Worm (Caenorhabditis elegans) whole organism, L4 larva: ENCODE results near the gene F53F4.11.

Source experiments
- D1046.2 ChIP-seq: fragments of 200-800 bp; sonication (Bioruptor generic); IDR thresholded peaks from 2 replicates; pipeline ENCODE4 v1.3.6; 2022; ENCODE audit warnings: missing genetic modification characterization, missing compliant biosample characterization
- F44E2.7 ChIP-seq: fragments of 200-800 bp; sonication (Bioruptor generic); IDR thresholded peaks from 2 replicates; pipeline ENCODE4 v2.1.2; 2022; ENCODE audit warnings: missing genetic modification characterization, missing compliant biosample characterization
- T20F7.1 ChIP-seq: fragments of 200-800 bp; sonication (Bioruptor generic); optimal IDR thresholded peaks from 2 replicates; lab custom pipeline; 2018; ENCODE audit warnings: mild to moderate bottlenecking, missing genetic modification characterization, missing compliant biosample characterization
- T26A8.4 ChIP-seq: fragments of 200-800 bp; sonication (Bioruptor generic); IDR thresholded peaks from 2 replicates; pipeline ENCODE4 v1.3.6; 2022; ENCODE audit warnings: missing genetic modification characterization, missing compliant biosample characterization
- Y105C5A.15 ChIP-seq: fragments of 200-800 bp; sonication (Bioruptor generic); IDR thresholded peaks from 2 replicates; pipeline ENCODE4 v1.3.6; 2022; ENCODE audit warnings: missing genetic modification characterization, missing compliant biosample characterization
- Y48G9A.11 ChIP-seq: fragments of 200-800 bp; sonication (Bioruptor generic); IDR thresholded peaks from 2 replicates; pipeline ENCODE4 v1.3.6; 2022; ENCODE audit warnings: missing genetic modification reagents, missing genetic modification characterization, missing compliant biosample characterization
- Y5F2A.4 ChIP-seq: fragments of 200-800 bp; sonication (Bioruptor generic); optimal IDR thresholded peaks from 2 replicates; lab custom pipeline; 2018; ENCODE audit warnings: mild to moderate bottlenecking, missing genetic modification characterization, missing compliant biosample characterization
- Y75B8A.6 ChIP-seq: fragments of 200-800 bp; sonication (Bioruptor generic); IDR thresholded peaks from 2 replicates; pipeline ENCODE4 v1.3.6; 2022; ENCODE audit warnings: missing genetic modification reagents, missing genetic modification characterization, missing compliant biosample characterization
- ZK337.2 ChIP-seq: fragments of 200-800 bp; sonication (Bioruptor generic); IDR thresholded peaks from 2 replicates; pipeline ENCODE4 v1.3.6; 2022; ENCODE audit warnings: missing genetic modification reagents, missing genetic modification characterization, missing compliant biosample characterization
- ZK546.5 ChIP-seq, 2 experiments: sonication (generic microtip); optimal IDR thresholded peaks; 2 replicates each; lab custom pipeline; 2017; ENCODE audit warnings: missing biosample characterization in 2 of 2, missing genetic modification characterization in 2 of 2
- aly-2 ChIP-seq: sonication (generic microtip); optimal IDR thresholded peaks from 2 replicates; lab custom pipeline; 2018; ENCODE audit warnings: missing biosample characterization, missing genetic modification characterization
- ceh-20 ChIP-seq: fragments of 200-800 bp; sonication (Bioruptor generic); IDR thresholded peaks from 2 replicates; pipeline ENCODE4 v1.3.6; 2022; ENCODE audit warnings: missing genetic modification reagents, missing genetic modification characterization, missing compliant biosample characterization
- ceh-62 ChIP-seq: sonication (generic microtip); optimal IDR thresholded peaks from 2 replicates; lab custom pipeline; 2017; ENCODE audit warnings: missing biosample characterization, missing genetic modification characterization
- daf-8 ChIP-seq: fragments of 200-800 bp; sonication (Bioruptor generic); IDR thresholded peaks from 2 replicates; pipeline ENCODE4 v1.3.6; 2022; ENCODE audit warnings: missing genetic modification characterization, missing compliant biosample characterization
- dmd-8 ChIP-seq: fragments of 200-800 bp; sonication (Bioruptor generic); IDR thresholded peaks from 2 replicates; pipeline ENCODE4 v1.3.6; 2022; ENCODE audit warnings: missing genetic modification characterization, missing compliant biosample characterization
- dmd-9 ChIP-seq: fragments of 200-800 bp; sonication (Bioruptor generic); IDR thresholded peaks from 2 replicates; pipeline ENCODE4 v1.3.6; 2022; ENCODE audit warnings: missing genetic modification reagents, missing genetic modification characterization, missing compliant biosample characterization
- dpl-1 ChIP-seq: fragments of 150-350 bp; optimal IDR thresholded peaks from 2 replicates; lab custom pipeline; 2014; ENCODE audit warnings: missing biosample characterization, missing genetic modification reagents, missing genetic modification characterization
- egl-43 ChIP-seq: fragments of 200-800 bp; sonication (Bioruptor generic); IDR thresholded peaks from 2 replicates; pipeline ENCODE4 v1.3.6; 2022; ENCODE audit warnings: missing genetic modification reagents, missing genetic modification characterization, missing compliant biosample characterization
- hif-1 ChIP-seq, 2 experiments: sonication (generic microtip); optimal IDR thresholded peaks; 2 replicates each; lab custom pipeline; 2016 to 2017; ENCODE audit warnings: missing compliant biosample characterization in 2 of 2, missing genetic modification characterization in 2 of 2, missing genetic modification reagents in 2 of 2, missing genotype in 2 of 2, mild to moderate bottlenecking in 1 of 2
- hmg-1.1 ChIP-seq: fragments of 200-800 bp; sonication (Bioruptor generic); IDR thresholded peaks from 2 replicates; pipeline ENCODE4 v1.3.6; 2022; ENCODE audit warnings: missing genetic modification reagents, missing genetic modification characterization, missing compliant biosample characterization
- lin-1 ChIP-seq: fragments of 200-800 bp; sonication (Bioruptor generic); IDR thresholded peaks from 2 replicates; pipeline ENCODE4 v1.3.6; 2022; ENCODE audit warnings: missing genetic modification reagents, missing genetic modification characterization, missing compliant biosample characterization
- lin-13 ChIP-seq: fragments of 150-350 bp; optimal IDR thresholded peaks from 2 replicates; lab custom pipeline; 2014; ENCODE audit warnings: missing biosample characterization, missing genetic modification reagents, missing genetic modification characterization
- lin-29 ChIP-seq: fragments of 200-800 bp; sonication (Bioruptor generic); IDR thresholded peaks from 2 replicates; pipeline ENCODE4 v1.3.6; 2022; ENCODE audit warnings: missing genetic modification reagents, missing genetic modification characterization, missing compliant biosample characterization
- lin-38 ChIP-seq: fragments of 200-800 bp; sonication (Bioruptor generic); IDR thresholded peaks from 2 replicates; pipeline ENCODE4 v1.3.6; 2022; ENCODE audit warnings: missing genetic modification reagents, missing genetic modification characterization, missing compliant biosample characterization
- lir-3 ChIP-seq: sonication (generic microtip); optimal IDR thresholded peaks from 2 replicates; lab custom pipeline; 2016; ENCODE audit warnings: mild to moderate bottlenecking, missing genetic modification characterization, missing compliant biosample characterization
- madf-5 ChIP-seq, 2 experiments: fragments of 200-800 bp; sonication (Bioruptor generic); IDR thresholded peaks; 2 replicates each; pipeline ENCODE4 v1.3.6; 2022; ENCODE audit warnings: missing compliant biosample characterization in 2 of 2, missing genetic modification characterization in 2 of 2
- madf-9 ChIP-seq: fragments of 200-800 bp; sonication (Bioruptor generic); conservative IDR thresholded peaks from 2 replicates; pipeline ENCODE4 v1.3.6; 2022; ENCODE audit warnings: missing genetic modification reagents, missing genetic modification characterization, missing compliant biosample characterization
- mes-2 ChIP-seq: sonication (generic microtip); optimal IDR thresholded peaks from 2 replicates; lab custom pipeline; 2016; ENCODE audit warnings: missing genotype, mild to moderate bottlenecking, missing genetic modification characterization, missing compliant biosample characterization; ENCODE audit not compliant: poor library complexity, severe bottlenecking
- mxl-2 ChIP-seq: fragments of 200-800 bp; sonication (Bioruptor generic); conservative IDR thresholded peaks from 2 replicates; pipeline ENCODE4 v1.3.6; 2022; ENCODE audit warnings: missing genetic modification reagents, missing genetic modification characterization, missing compliant biosample characterization
- nhr-111 ChIP-seq: fragments of 200-800 bp; sonication (Bioruptor generic); optimal IDR thresholded peaks from 2 replicates; lab custom pipeline; 2018; ENCODE audit warnings: mild to moderate bottlenecking, missing genetic modification characterization, missing compliant biosample characterization
- nhr-25 ChIP-seq: sonication (generic microtip); optimal IDR thresholded peaks from 2 replicates; lab custom pipeline; 2017; ENCODE audit warnings: missing genetic modification characterization, mild to moderate bottlenecking, missing compliant biosample characterization, antibody characterized with exemption, moderate library complexity, borderline replicate concordance; ENCODE audit not compliant: insufficient read depth
- nhr-42 ChIP-seq: fragments of 200-800 bp; sonication (Bioruptor generic); IDR thresholded peaks from 2 replicates; pipeline ENCODE4 v1.3.6; 2022; ENCODE audit warnings: missing genetic modification characterization, missing compliant biosample characterization
- nhr-76 ChIP-seq: fragments of 150-350 bp; optimal IDR thresholded peaks from 2 replicates; lab custom pipeline; 2014; ENCODE audit warnings: missing biosample characterization, missing genetic modification characterization
- nhr-77 ChIP-seq: fragments of 150-350 bp; optimal IDR thresholded peaks from 2 replicates; lab custom pipeline; 2014; ENCODE audit warnings: missing biosample characterization, missing genetic modification characterization
- pha-4 ChIP-seq, 2 experiments: fragments of 150-350 bp in 1 of 2; fragments of 200-800 bp in 1 of 2; sonication (Bioruptor generic) in 1 of 2; IDR thresholded peaks in 1 of 2; optimal IDR thresholded peaks in 1 of 2; 2 replicates each; pipeline versions ENCODE4 v1.3.6 to Lab custom; 2014 to 2022; ENCODE audit warnings: missing genetic modification characterization in 2 of 2, missing genetic modification reagents in 2 of 2, missing biosample characterization in 1 of 2, missing compliant biosample characterization in 1 of 2
- pqm-1 ChIP-seq: sonication (generic microtip); optimal IDR thresholded peaks from 2 replicates; lab custom pipeline; 2017; ENCODE audit warnings: missing biosample characterization, missing genetic modification characterization
- sdz-12 ChIP-seq: fragments of 200-800 bp; sonication (Bioruptor generic); optimal IDR thresholded peaks from 2 replicates; lab custom pipeline; 2018; ENCODE audit warnings: mild to moderate bottlenecking, missing genetic modification characterization, missing compliant biosample characterization
- set-16 ChIP-seq: fragments of 200-800 bp; sonication (Bioruptor generic); IDR thresholded peaks from 2 replicates; pipeline ENCODE4 v1.3.6; 2022; ENCODE audit warnings: missing genetic modification reagents, missing genetic modification characterization, missing compliant biosample characterization
- skn-1 ChIP-seq: fragments of 150-350 bp; optimal IDR thresholded peaks from 2 replicates; lab custom pipeline; 2014; ENCODE audit warnings: missing biosample characterization, missing genetic modification characterization
- snpc-1.2 ChIP-seq: fragments of 200-800 bp; sonication (Bioruptor generic); IDR thresholded peaks from 2 replicates; pipeline ENCODE4 v1.3.6; 2022; ENCODE audit warnings: missing genetic modification reagents, missing genetic modification characterization, missing compliant biosample characterization
- snpc-4 ChIP-seq: fragments of 150-350 bp; optimal IDR thresholded peaks from 2 replicates; lab custom pipeline; 2014; ENCODE audit warnings: missing biosample characterization, missing genetic modification characterization
- spr-3 ChIP-seq: fragments of 200-800 bp; sonication (Bioruptor generic); optimal IDR thresholded peaks from 2 replicates; lab custom pipeline; 2018; ENCODE audit warnings: mild to moderate bottlenecking, missing genetic modification characterization, missing compliant biosample characterization
- tra-1 ChIP-seq: fragments of 200-800 bp; sonication (Bioruptor generic); IDR thresholded peaks from 2 replicates; pipeline ENCODE4 v1.3.6; 2022; ENCODE audit warnings: missing genetic modification reagents, missing genetic modification characterization, missing compliant biosample characterization
- zag-1 ChIP-seq: fragments of 150-350 bp; optimal IDR thresholded peaks from 2 replicates; lab custom pipeline; 2014; ENCODE audit warnings: missing biosample characterization, missing genetic modification characterization

F53F4.11 gene

ce11 chrV:13645848-13646578, 21.7 kb upstream of the F53F4.11 start (continued):
- TF ChIP-seq mxl-2 (GFP tag; lab: Robert Waterston, UW) (0 out of 2 replicates have a peak, but pooled peaks have one; percentile 33), ZK546.5 (tag; optimal IDR thresholded peaks at IDR 0.05; lab: Kevin White, UChicago) (no peak), lin-1 (0 out of 2 replicates have a peak, but pooled peaks have one; percentile 8), zag-1 (no peak), F44E2.7 (peak; percentile 90), nhr-76 (tag; lab: Kevin White, UChicago) (no peak), pqm-1 (tag; lab: Kevin White, UChicago) (no peak), snpc-4 (tag; lab: Kevin White, UChicago) (no peak), tra-1 (GFP tag; lab: Robert Waterston, UW) (peak; percentile 68), skn-1 (tag; lab: Kevin White, UChicago) (no peak), egl-43 (GFP tag; lab: Robert Waterston, UW) (peak; percentile 87), ZK337.2 (GFP tag; lab: Robert Waterston, UW) (peak; percentile 24; the same call in 1 of the 2 replicates), T20F7.1 (GFP tag; lab: Kevin White, UChicago) (no peak), aly-2 (tag; lab: Kevin White, UChicago) (no peak), dmd-8 (peak; percentile 69; the same call in 1 of the 2 replicates), Y48G9A.11 (GFP tag; lab: Robert Waterston, UW) (peak; percentile 73; the same call in 1 of the 2 replicates), snpc-1.2 (GFP tag; lab: Robert Waterston, UW) (peak; percentile 38; the same call in 1 of the 2 replicates), ceh-20 (GFP tag; lab: Robert Waterston, UW) (no peak), lir-3 (no peak), hif-1 (tag; optimal IDR thresholded peaks at IDR 0.05; lab: Kevin White, UChicago) (no peak), sdz-12 (GFP tag; lab: Kevin White, UChicago) (peak; percentile 11), dpl-1 (GFP tag; lab: Kevin White, UChicago) (no peak), lin-13 (GFP tag; lab: Kevin White, UChicago) (no peak), Y5F2A.4 (GFP tag; lab: Kevin White, UChicago) (no peak), pha-4 (GFP tag; IDR thresholded peaks at IDR 0.05; lab: Robert Waterston, UW) (peak; percentile 100), pha-4 (tag; optimal IDR thresholded peaks at IDR 0.05; lab: Kevin White, UChicago) (no peak), lin-29 (GFP tag; lab: Robert Waterston, UW) (no peak), D1046.2 (GFP tag; lab: Robert Waterston, UW) (peak; percentile 74; the same call in 1 of the 2 replicates), nhr-111 (GFP tag; lab: Kevin White, UChicago) (no peak), nhr-42 (GFP tag; lab: Robert Waterston, UW) (peak; percentile 40; the same call in 1 of the 2 replicates), madf-5 (GFP tag; IDR thresholded peaks at IDR 0.05; lab: Robert Waterston, UW) (peak in 1 of 2 experiments; percentile 81; a peak in 2 of 4 replicates), mes-2 (tag; lab: Kevin White, UChicago) (no peak), hmg-1.1 (no peak), spr-3 (no peak), Y105C5A.15 (GFP tag; lab: Robert Waterston, UW) (no peak), nhr-25 (tag; lab: Kevin White, UChicago) (no peak), lin-38 (peak; percentile 26; the same call in 1 of the 2 replicates), nhr-77 (tag; lab: Kevin White, UChicago) (no peak), Y75B8A.6 (GFP tag; lab: Robert Waterston, UW) (peak; percentile 46; the same call in 1 of the 2 replicates), daf-8 (no peak), dmd-9 (GFP tag; lab: Robert Waterston, UW) (peak; percentile 73; the same call in 1 of the 2 replicates), set-16 (GFP tag; lab: Robert Waterston, UW) (peak; percentile 100), ceh-62 (tag; lab: Kevin White, UChicago) (no peak), T26A8.4 (no peak), madf-9 (0 out of 2 replicates have a peak, but pooled peaks have one; percentile 24)
